Worm (Caenorhabditis elegans) whole organism, L3 larva: ENCODE results near the gene F33A8.4.

ENCODE experiments used
- R02D3.7 ChIP-seq: fragments of 150-350 bp; optimal IDR thresholded peaks from 2 replicates; lab custom pipeline; 2014; ENCODE audit warnings: missing biosample characterization, missing genetic modification characterization
- aly-2 ChIP-seq: fragments of 150-350 bp; optimal IDR thresholded peaks from 2 replicates; lab custom pipeline; 2014; ENCODE audit warnings: missing biosample characterization, missing genetic modification characterization
- ama-1 ChIP-seq: fragments of 150-350 bp; optimal IDR thresholded peaks from 2 replicates; lab custom pipeline; 2018
- ceh-16 ChIP-seq: sonication (generic microtip); optimal IDR thresholded peaks from 2 replicates; lab custom pipeline; 2017; ENCODE audit warnings: missing biosample characterization, missing genetic modification characterization
- ceh-82 ChIP-seq: fragments of 150-350 bp; optimal IDR thresholded peaks from 2 replicates; lab custom pipeline; 2014; ENCODE audit warnings: missing biosample characterization, missing genetic modification characterization
- daf-12 ChIP-seq: fragments of 150-350 bp; optimal IDR thresholded peaks from 2 replicates; lab custom pipeline; 2014; ENCODE audit warnings: missing biosample characterization, missing genetic modification reagents, missing genetic modification characterization
- egl-27 ChIP-seq: sonication (generic microtip); optimal IDR thresholded peaks from 4 replicates; lab custom pipeline; 2017; ENCODE audit warnings: missing biosample characterization, missing genetic modification reagents, missing genetic modification characterization
- egl-5 ChIP-seq: fragments of 150-350 bp; optimal IDR thresholded peaks from 2 replicates; lab custom pipeline; 2017; ENCODE audit warnings: missing biosample characterization, missing genetic modification reagents, missing genetic modification characterization, inconsistent platforms
- elt-1 ChIP-seq: fragments of 150-350 bp; optimal IDR thresholded peaks from 2 replicates; lab custom pipeline; 2014; ENCODE audit warnings: missing biosample characterization, missing genetic modification characterization
- eor-1 ChIP-seq, 2 experiments: fragments of 150-350 bp; optimal IDR thresholded peaks; 2 replicates each; lab custom pipeline; 2014 to 2018; ENCODE audit warnings: missing biosample characterization in 2 of 2, missing genetic modification characterization in 2 of 2
- fkh-10 ChIP-seq: sonication (generic microtip); optimal IDR thresholded peaks from 2 replicates; lab custom pipeline; 2017; ENCODE audit warnings: missing biosample characterization, missing genetic modification reagents, missing genetic modification characterization
- fos-1 ChIP-seq: fragments of 150-350 bp; optimal IDR thresholded peaks from 2 replicates; lab custom pipeline; 2014; ENCODE audit warnings: missing biosample characterization, missing genetic modification characterization
- hmg-11 ChIP-seq: sonication (generic microtip); optimal IDR thresholded peaks from 2 replicates; lab custom pipeline; 2016; ENCODE audit warnings: missing genetic modification characterization, missing compliant biosample characterization
- jun-1 ChIP-seq: fragments of 150-350 bp; optimal IDR thresholded peaks from 2 replicates; lab custom pipeline; 2014; ENCODE audit warnings: missing biosample characterization, missing genetic modification reagents, missing genetic modification characterization
- lin-15B ChIP-seq: fragments of 150-350 bp; optimal IDR thresholded peaks from 2 replicates; lab custom pipeline; 2014; ENCODE audit warnings: missing biosample characterization, missing genetic modification characterization
- lin-39 ChIP-seq: fragments of 150-350 bp; optimal IDR thresholded peaks from 2 replicates; lab custom pipeline; 2018; ENCODE audit warnings: missing biosample characterization, missing genetic modification reagents, missing genetic modification characterization
- lsy-12 ChIP-seq: sonication (generic microtip); optimal IDR thresholded peaks from 2 replicates; lab custom pipeline; 2016; ENCODE audit warnings: mild to moderate bottlenecking, missing genetic modification characterization, missing compliant biosample characterization
- mml-1 ChIP-seq: fragments of 150-350 bp; sonication (generic microtip); optimal IDR thresholded peaks from 3 replicates; lab custom pipeline; 2014; ENCODE audit warnings: missing biosample characterization, missing genetic modification characterization
- nfya-1 ChIP-seq: sonication (generic microtip); optimal IDR thresholded peaks from 2 replicates; lab custom pipeline; 2017; ENCODE audit warnings: missing genetic modification characterization, mild to moderate bottlenecking, missing compliant biosample characterization, antibody characterized with exemption, moderate library complexity; ENCODE audit not compliant: insufficient read depth
- nhr-11 ChIP-seq: fragments of 150-350 bp; optimal IDR thresholded peaks from 2 replicates; lab custom pipeline; 2014; ENCODE audit warnings: missing biosample characterization, missing genetic modification characterization
- nhr-12 ChIP-seq: fragments of 150-350 bp; optimal IDR thresholded peaks from 2 replicates; lab custom pipeline; 2014; ENCODE audit warnings: missing biosample characterization, missing genetic modification characterization
- nhr-23 ChIP-seq: fragments of 150-350 bp; optimal IDR thresholded peaks from 2 replicates; lab custom pipeline; 2014; ENCODE audit warnings: missing biosample characterization, missing genetic modification reagents, missing genetic modification characterization
- nhr-237 ChIP-seq: fragments of 150-350 bp; optimal IDR thresholded peaks from 2 replicates; lab custom pipeline; 2014; ENCODE audit warnings: missing biosample characterization, missing genetic modification characterization
- nhr-25 ChIP-seq: sonication (generic microtip); optimal IDR thresholded peaks from 2 replicates; lab custom pipeline; 2017; ENCODE audit warnings: missing biosample characterization, missing genetic modification characterization
- nhr-43 ChIP-seq: sonication (generic microtip); optimal IDR thresholded peaks from 2 replicates; lab custom pipeline; 2016; ENCODE audit warnings: mild to moderate bottlenecking, missing genetic modification characterization, missing compliant biosample characterization; ENCODE audit not compliant: poor library complexity, severe bottlenecking
- nhr-67 ChIP-seq: fragments of 150-350 bp; optimal IDR thresholded peaks from 2 replicates; lab custom pipeline; 2014; ENCODE audit warnings: missing biosample characterization, missing genetic modification characterization
- nhr-76 ChIP-seq: fragments of 150-350 bp; sonication (generic microtip); optimal IDR thresholded peaks from 5 replicates; lab custom pipeline; 2014; ENCODE audit warnings: missing biosample characterization, missing genetic modification characterization
- nhr-77 ChIP-seq: fragments of 150-350 bp; optimal IDR thresholded peaks from 2 replicates; lab custom pipeline; 2014; ENCODE audit warnings: missing biosample characterization, missing genetic modification characterization
- skn-1 ChIP-seq: fragments of 150-350 bp; optimal IDR thresholded peaks from 2 replicates; lab custom pipeline; 2014; ENCODE audit warnings: missing biosample characterization, missing genetic modification characterization
- snpc-4 ChIP-seq: fragments of 150-350 bp; optimal IDR thresholded peaks from 2 replicates; lab custom pipeline; 2014; ENCODE audit warnings: missing biosample characterization, missing genetic modification characterization
- unc-62 ChIP-seq: fragments of 150-350 bp; sonication (generic microtip); optimal IDR thresholded peaks from 4 replicates; lab custom pipeline; 2014; ENCODE audit warnings: missing biosample characterization, missing genetic modification reagents, missing genetic modification characterization
- zag-1 ChIP-seq: fragments of 150-350 bp; optimal IDR thresholded peaks from 2 replicates; lab custom pipeline; 2014; ENCODE audit warnings: missing biosample characterization, missing genetic modification characterization
- ztf-11 ChIP-seq: fragments of 150-350 bp; optimal IDR thresholded peaks from 2 replicates; lab custom pipeline; 2014; ENCODE audit warnings: missing biosample characterization, missing genetic modification characterization
- ztf-4 ChIP-seq: fragments of 150-350 bp; optimal IDR thresholded peaks from 2 replicates; lab custom pipeline; 2014; ENCODE audit warnings: missing biosample characterization, missing genetic modification characterization

Gene F33A8.4

DNA sequence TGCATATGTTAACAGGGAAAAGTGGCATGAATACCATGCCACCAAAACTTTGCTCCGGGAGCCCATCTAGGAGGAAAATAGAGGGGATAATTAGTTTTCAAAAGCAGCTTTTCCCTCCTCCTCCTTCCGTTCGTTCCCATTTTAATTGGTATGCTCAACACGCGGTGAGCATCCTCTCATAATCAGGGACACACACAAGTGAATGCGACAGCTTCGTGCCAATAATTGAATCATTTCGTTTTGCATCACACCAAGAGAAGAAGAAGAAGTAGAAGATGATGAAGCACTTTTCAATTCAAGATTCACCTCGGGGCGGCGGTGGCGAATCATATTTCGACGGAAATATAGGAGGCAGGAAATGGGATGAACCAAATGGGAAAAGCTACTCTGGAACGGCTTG, 39.3 kb upstream of the F33A8.4 start:
- TF ChIP-seq lin-39 (no peak), ztf-11 (no peak), ama-1 (no peak), elt-1 (tag; lab: Kevin White, UChicago) (no peak), skn-1 (tag; lab: Kevin White, UChicago) (no peak), nhr-11 (tag; lab: Kevin White, UChicago) (no peak), fkh-10 (no peak), unc-62 (GFP tag; lab: Kevin White, UChicago) (no peak), nhr-67 (no peak), egl-27 (tag; lab: Kevin White, UChicago) (no peak), lin-15B (tag; lab: Kevin White, UChicago) (no peak), ceh-82 (tag; lab: Kevin White, UChicago) (no peak), ztf-4 (tag; lab: Kevin White, UChicago) (no peak), daf-12 (tag; lab: Kevin White, UChicago) (no peak), nhr-12 (tag; lab: Kevin White, UChicago) (no peak)

DNA sequence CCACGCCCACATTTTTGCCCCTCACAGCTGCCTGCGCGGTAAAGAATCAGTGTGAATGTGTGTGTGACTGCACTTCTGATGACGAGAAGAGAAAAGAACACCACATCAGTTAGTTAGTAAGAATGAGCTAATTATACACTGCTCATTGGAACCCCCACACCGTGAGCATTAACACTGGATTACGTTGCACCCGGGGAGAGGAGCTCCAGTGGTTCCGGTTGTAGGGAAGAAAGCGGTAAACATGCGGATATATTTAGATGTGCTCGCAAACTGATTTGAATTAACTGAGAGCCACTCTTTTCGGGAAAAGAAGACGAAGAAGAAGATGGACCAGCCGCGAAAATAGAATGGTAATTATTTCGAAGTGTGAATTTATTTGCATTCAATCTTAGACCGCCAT, 37.9 kb upstream of the F33A8.4 start:
- TF ChIP-seq lsy-12 (tag; lab: Kevin White, UChicago) = no peak
- TF ChIP-seq jun-1 = no peak
- no peak for TF ChIP-seq snpc-4 (tag; lab: Kevin White, UChicago)
- TF ChIP-seq eor-1 (tag; optimal IDR thresholded peaks at IDR 0.05; lab: Kevin White, UChicago) = no peak
- no peak for TF ChIP-seq mml-1 (tag; lab: Kevin White, UChicago)
- TF ChIP-seq zag-1 = no peak
- TF ChIP-seq lin-15B (tag; lab: Kevin White, UChicago) = no peak
- no peak for TF ChIP-seq ceh-16 (tag; lab: Kevin White, UChicago)

DNA sequence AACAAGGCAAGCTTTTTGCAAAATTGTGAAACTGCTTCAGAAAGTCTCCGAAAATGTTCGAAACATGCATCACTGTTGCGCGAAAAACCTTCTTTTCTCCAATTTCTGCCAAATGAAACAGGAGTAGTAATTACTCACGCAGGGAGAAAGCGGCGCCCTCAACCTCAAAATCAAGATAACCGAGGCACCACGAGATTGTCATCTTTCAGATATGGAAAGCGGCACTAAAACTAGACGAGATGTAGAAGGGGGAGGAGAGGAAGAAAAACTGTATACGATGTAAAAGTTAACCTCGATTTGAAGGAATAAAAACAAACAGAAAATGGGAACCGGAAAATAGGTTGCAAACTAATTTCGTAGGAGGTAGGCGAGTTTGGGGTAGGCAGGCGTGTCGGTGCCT, 27.7 kb upstream of the F33A8.4 start:
- TF ChIP-seq ceh-82 (tag; lab: Kevin White, UChicago) (no peak), elt-1 (tag; lab: Kevin White, UChicago) (peak; percentile 82), nhr-25 (tag; lab: Kevin White, UChicago) (peak; percentile 12), mml-1 (tag; lab: Kevin White, UChicago) (no peak), lin-15B (tag; lab: Kevin White, UChicago) (no peak), nhr-12 (tag; lab: Kevin White, UChicago) (no peak), fos-1 (tag; lab: Kevin White, UChicago) (no peak), zag-1 (no peak), hmg-11 (tag; lab: Kevin White, UChicago) (no peak), egl-5 (tag; lab: Kevin White, UChicago) (no peak), nhr-43 (tag; lab: Kevin White, UChicago) (no peak)

ce11 chrII:11072565-11072964, 23.7 kb upstream of the F33A8.4 start:
- no peak for TF ChIP-seq nhr-237 (tag; lab: Kevin White, UChicago)
- no peak for TF ChIP-seq fkh-10
- TF ChIP-seq fos-1 (tag; lab: Kevin White, UChicago) = no peak
- no peak for TF ChIP-seq mml-1 (tag; lab: Kevin White, UChicago)

DNA sequence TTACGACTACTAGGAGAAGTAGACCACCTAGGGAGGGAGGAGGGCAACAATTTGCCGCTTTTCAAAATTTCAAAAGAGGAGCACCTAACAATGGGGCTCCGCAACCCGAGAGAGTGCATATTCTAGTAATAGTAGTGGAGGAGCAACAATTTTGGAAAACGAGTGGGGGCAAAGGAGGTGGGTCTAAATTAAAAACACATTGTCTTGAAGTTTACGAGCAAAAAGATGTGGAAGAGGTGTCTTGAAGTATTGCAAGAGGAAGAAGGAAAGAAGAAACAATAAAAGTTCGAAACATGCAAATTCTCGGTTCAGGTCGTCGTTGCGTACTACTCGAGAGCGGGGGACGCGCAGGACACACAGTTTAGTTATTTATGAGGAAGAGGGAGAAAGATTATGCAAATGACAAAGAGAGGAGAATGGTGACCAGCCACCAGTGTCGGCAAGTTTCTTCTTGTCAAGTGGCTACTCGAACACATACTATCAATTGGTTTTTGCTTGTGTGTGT, 15.4 kb upstream of the F33A8.4 start:
- TF ChIP-seq unc-62 (GFP tag; lab: Kevin White, UChicago) (no peak), egl-5 (tag; lab: Kevin White, UChicago) (no peak), ceh-82 (tag; lab: Kevin White, UChicago) (no peak), nhr-77 (tag; lab: Kevin White, UChicago) (no peak), nhr-43 (tag; lab: Kevin White, UChicago) (no peak), aly-2 (tag; lab: Kevin White, UChicago) (no peak), lin-15B (tag; lab: Kevin White, UChicago) (no peak), zag-1 (no peak), nhr-237 (tag; lab: Kevin White, UChicago) (no peak), nfya-1 (tag; lab: Kevin White, UChicago) (no peak)

- TF ChIP-seq nhr-76 (tag; lab: Kevin White, UChicago) = no peak
- peak; percentile 30 for TF ChIP-seq nhr-23 (tag; lab: Kevin White, UChicago)
- TF ChIP-seq R02D3.7 = no peak
These were observed 8.4 kb upstream of the F33A8.4 start for ce11 chrII:11057256-11057655.
